Fruit fly (Drosophila melanogaster) whole organism, wandering third instar larva: Measurements from ENCODE around the gene CG43136.

Experiments used
- Abd-B ChIP-seq: fragments of >200 bp; optimal IDR thresholded peaks from 2 replicates; lab custom pipeline; 2017; ENCODE audit warnings: missing biosample characterization, missing genetic modification characterization
- CG32264 ChIP-seq: fragments of 200-800 bp; sonication (Bioruptor generic); optimal IDR thresholded peaks from 2 replicates; lab custom pipeline; 2016; ENCODE audit warnings: missing biosample characterization, missing genetic modification characterization
- CG9705 ChIP-seq: fragments of 200-800 bp; sonication (Bioruptor generic); optimal IDR thresholded peaks from 2 replicates; lab custom pipeline; 2018; ENCODE audit warnings: missing biosample characterization, mild to moderate bottlenecking, missing genetic modification characterization
- CrebA ChIP-seq: fragments of 200-800 bp; sonication (Bioruptor generic); optimal IDR thresholded peaks from 2 replicates; lab custom pipeline; 2016; ENCODE audit warnings: missing biosample characterization, mild to moderate bottlenecking, missing genetic modification characterization, borderline replicate concordance
- Dfd ChIP-seq: fragments of >200 bp; optimal IDR thresholded peaks from 2 replicates; lab custom pipeline; 2017; ENCODE audit warnings: missing biosample characterization, missing genetic modification characterization
- Dif ChIP-seq: fragments of 200-275, 200-300 bp; sonication (Bioruptor generic); optimal IDR thresholded peaks from 2 replicates; lab custom pipeline; 2018; ENCODE audit warnings: missing biosample characterization, missing genetic modification characterization; ENCODE audit not compliant: partially characterized antibody
- GATAd ChIP-seq: sonication (Bioruptor generic); optimal IDR thresholded peaks from 2 replicates; lab custom pipeline; 2016; ENCODE audit warnings: missing biosample characterization, missing genetic modification characterization
- HLH106 ChIP-seq: fragments of 200-800 bp; optimal IDR thresholded peaks from 3 replicates; lab custom pipeline; 2019; ENCODE audit warnings: missing biosample characterization, mild to moderate bottlenecking, missing genetic modification characterization, moderate library complexity
- Hnf4 ChIP-seq: fragments of 200-800 bp; sonication (Bioruptor generic); optimal IDR thresholded peaks from 2 replicates; lab custom pipeline; 2016; ENCODE audit warnings: missing biosample characterization, mild to moderate bottlenecking, missing genetic modification characterization
- Hr78 ChIP-seq: fragments of >200 bp; optimal IDR thresholded peaks from 2 replicates; lab custom pipeline; 2017; ENCODE audit warnings: missing biosample characterization, missing genetic modification characterization
- Hr83 ChIP-seq: fragments of 200-300 bp; sonication (Bioruptor generic); optimal IDR thresholded peaks from 2 replicates; lab custom pipeline; 2016; ENCODE audit warnings: missing biosample characterization, mild to moderate bottlenecking, missing genetic modification characterization, moderate library complexity; ENCODE audit not compliant: poor library complexity, severe bottlenecking
- Jra ChIP-seq: sonication (Bioruptor generic); optimal IDR thresholded peaks from 2 replicates; lab custom pipeline; 2016; ENCODE audit warnings: missing biosample characterization, missing genetic modification characterization
- Mio ChIP-seq: sonication (Bioruptor generic); optimal IDR thresholded peaks from 2 replicates; lab custom pipeline; 2016; ENCODE audit warnings: missing biosample characterization, missing genetic modification characterization
- Myc ChIP-seq: fragments of >200 bp; optimal IDR thresholded peaks from 2 replicates; lab custom pipeline; 2017
- N ChIP-seq: fragments of >200 bp; optimal IDR thresholded peaks from 2 replicates; lab custom pipeline; 2018; ENCODE audit warnings: missing biosample characterization, missing external identifiers, missing genetic modification characterization
- OdsH ChIP-seq: fragments of 200-800 bp; sonication (Bioruptor generic); optimal IDR thresholded peaks from 2 replicates; lab custom pipeline; 2016; ENCODE audit warnings: missing biosample characterization, mild to moderate bottlenecking, missing genetic modification characterization
- Rel ChIP-seq, 2 experiments: fragments of 200-800 bp; sonication (Bioruptor generic) in 1 of 2; optimal IDR thresholded peaks; 2 replicates in 1 of 2; 3 replicates in 1 of 2; lab custom pipeline; 2016 to 2019; ENCODE audit warnings: mild to moderate bottlenecking in 2 of 2, missing biosample characterization in 2 of 2, missing genetic modification characterization in 2 of 2, moderate library complexity in 1 of 2
- Sp1 ChIP-seq: fragments of 200-800 bp; sonication (Bioruptor generic); optimal IDR thresholded peaks from 3 replicates; lab custom pipeline; 2019; ENCODE audit warnings: missing biosample characterization, mild to moderate bottlenecking, missing genetic modification characterization, moderate library complexity
- Vsx2 ChIP-seq: fragments of 200-300, 225-300 bp; sonication (Bioruptor generic); optimal IDR thresholded peaks from 2 replicates; lab custom pipeline; 2018; ENCODE audit warnings: missing biosample characterization, missing genetic modification characterization; ENCODE audit not compliant: partially characterized antibody
- br ChIP-seq: fragments of 200-800 bp; sonication (Bioruptor generic); optimal IDR thresholded peaks from 2 replicates; lab custom pipeline; 2016; ENCODE audit warnings: missing biosample characterization, missing genetic modification characterization
- dl ChIP-seq, 2 experiments: fragments of 175-275, 200-275 bp in 1 of 2; fragments of 200-275 bp in 1 of 2; sonication (Bioruptor generic); optimal IDR thresholded peaks; lab custom pipeline; 2018; ENCODE audit warnings: mild to moderate bottlenecking in 2 of 2, missing biosample characterization in 2 of 2, missing genetic modification characterization in 2 of 2, moderate library complexity in 2 of 2; ENCODE audit not compliant: partially characterized antibody in 2 of 2, insufficient read depth in 1 of 2
- dmrt93B ChIP-seq: fragments of 200-800 bp; sonication (Bioruptor generic); optimal IDR thresholded peaks from 2 replicates; lab custom pipeline; 2018; ENCODE audit warnings: missing biosample characterization, mild to moderate bottlenecking, missing genetic modification characterization
- dsf ChIP-seq: sonication (Bioruptor generic); optimal IDR thresholded peaks from 2 replicates; lab custom pipeline; 2016; ENCODE audit warnings: missing biosample characterization, missing genetic modification characterization, borderline replicate concordance
- ey ChIP-seq: fragments of 200-800 bp; sonication (Bioruptor generic); optimal IDR thresholded peaks from 2 replicates; lab custom pipeline; 2016; ENCODE audit warnings: missing biosample characterization, missing genetic modification characterization
- fru ChIP-seq: fragments of 200-800 bp; sonication (Bioruptor generic); optimal IDR thresholded peaks from 3 replicates; lab custom pipeline; 2016; ENCODE audit warnings: missing biosample characterization, mild to moderate bottlenecking, missing genetic modification characterization
- lola ChIP-seq: fragments of >200 bp; optimal IDR thresholded peaks from 2 replicates; lab custom pipeline; 2017; ENCODE audit warnings: missing biosample characterization, missing genetic modification characterization
- pan ChIP-seq: fragments of >200 bp; optimal IDR thresholded peaks from 2 replicates; lab custom pipeline; 2017
- psq ChIP-seq: fragments of 200-800 bp; sonication (Bioruptor generic); optimal IDR thresholded peaks from 3 replicates; lab custom pipeline; 2017; ENCODE audit warnings: missing biosample characterization, mild to moderate bottlenecking, missing genetic modification characterization, moderate library complexity
- rgr ChIP-seq: fragments of 200-800 bp; sonication (Bioruptor generic); optimal IDR thresholded peaks from 3 replicates; lab custom pipeline; 2016; ENCODE audit warnings: missing biosample characterization, mild to moderate bottlenecking, missing genetic modification characterization
- sage ChIP-seq: fragments of 200-800 bp; sonication (Bioruptor generic); optimal IDR thresholded peaks from 2 replicates; lab custom pipeline; 2016; ENCODE audit warnings: missing biosample characterization, mild to moderate bottlenecking, missing genetic modification characterization
- sv ChIP-seq: fragments of 200-800 bp; sonication (Bioruptor generic); optimal IDR thresholded peaks from 3 replicates; lab custom pipeline; 2016; ENCODE audit warnings: missing biosample characterization, missing genetic modification characterization
- tai ChIP-seq: sonication (Bioruptor generic); optimal IDR thresholded peaks from 2 replicates; lab custom pipeline; 2016; ENCODE audit warnings: missing biosample characterization, missing genetic modification characterization
- usp ChIP-seq: fragments of >200 bp; optimal IDR thresholded peaks from 2 replicates; lab custom pipeline; 2017; ENCODE audit warnings: missing biosample characterization, missing genetic modification characterization
- woc ChIP-seq: sonication (Bioruptor generic); optimal IDR thresholded peaks from 2 replicates; lab custom pipeline; 2016; ENCODE audit warnings: missing biosample characterization, mild to moderate bottlenecking, missing genetic modification characterization

The CG43136 gene

DNA sequence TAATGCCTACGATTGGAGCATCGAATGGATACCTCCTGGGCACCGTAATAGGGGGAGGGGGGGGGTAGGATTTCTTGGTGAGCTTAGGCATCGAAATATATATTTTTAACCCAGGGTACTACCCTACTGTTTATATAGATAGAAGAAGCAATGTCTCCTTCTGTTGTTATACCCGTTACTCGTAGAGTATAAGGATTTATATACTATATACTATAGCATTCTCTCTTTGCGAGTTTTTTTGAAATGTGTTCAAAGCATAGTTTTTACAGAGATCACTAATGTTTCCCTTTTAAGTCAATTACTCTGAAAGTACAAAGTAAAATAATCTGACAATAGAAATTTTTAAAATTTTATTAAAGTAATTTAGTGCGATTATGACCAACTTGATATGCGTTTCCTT is at the start of gene CG43136:
Gene CG43136, plus strand, starts transcription at position 301 of the 400 bp plus-strand sequence.
- TF ChIP-seq CrebA (GFP tag; lab: Kevin White, UChicago) (no peak), dl (GFP tag; optimal IDR thresholded peaks at IDR 0.05; lab: Kevin White, UChicago; ENCODE audit: insufficient read depth in 1 of 2, partially characterized antibody in 2 of 2) (no peak)

DNA sequence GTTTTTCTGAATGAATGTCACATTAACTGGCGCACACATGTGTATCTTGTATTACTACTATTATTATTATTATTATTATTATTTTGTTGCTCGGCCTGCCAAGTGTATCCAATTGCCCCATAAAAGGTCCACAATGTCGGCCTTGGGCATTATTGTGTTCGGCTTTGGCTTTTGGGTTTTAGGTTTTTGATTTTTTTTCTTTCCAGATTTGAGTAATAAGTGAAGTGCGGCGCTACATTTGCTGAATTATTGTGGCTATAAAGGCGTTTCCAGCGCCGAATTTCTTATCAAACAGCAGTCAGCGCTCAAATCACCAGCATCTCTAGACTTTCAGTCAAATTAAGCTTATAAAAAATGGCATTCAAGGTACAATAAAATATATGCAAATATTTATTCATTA is 49.2 kb upstream of the CG43136 start, which contains the start of gene Cpr5C:
Gene Cpr5C, plus strand, starts transcription at position 301 of the 400 bp plus-strand sequence.
- TF ChIP-seq CG9705 (GFP tag; lab: Kevin White, UChicago), result no peak
- no peak for TF ChIP-seq OdsH
- no peak for TF ChIP-seq pan
- no peak for TF ChIP-seq Rel (GFP tag; optimal IDR thresholded peaks at IDR 0.05; lab: Kevin White, UChicago)
- no peak for TF ChIP-seq Rel (tag; optimal IDR thresholded peaks at IDR 0.05; lab: Kevin White, UChicago)
- TF ChIP-seq psq, result no peak
- no peak for TF ChIP-seq woc (GFP tag; lab: Kevin White, UChicago)
- TF ChIP-seq dmrt93B (GFP tag; lab: Kevin White, UChicago), result no peak
- no peak for TF ChIP-seq Sp1 (GFP tag; lab: Kevin White, UChicago)
- TF ChIP-seq, all 38 proteins: peak for 0

- no peak for TF ChIP-seq Hnf4
- TF ChIP-seq dsf (GFP tag; lab: Kevin White, UChicago), result no peak
- TF ChIP-seq psq, result no peak
- TF ChIP-seq Jra (GFP tag; lab: Kevin White, UChicago), result no peak
- TF ChIP-seq Hr83, result no peak
These were observed 44.9 kb upstream of the CG43136 start, which contains the start of gene Prosbeta2R1 for dm6 chrX:5808654-5809053. Prosbeta2R1 (plus strand) TSS chrX:5808954.

DNA sequence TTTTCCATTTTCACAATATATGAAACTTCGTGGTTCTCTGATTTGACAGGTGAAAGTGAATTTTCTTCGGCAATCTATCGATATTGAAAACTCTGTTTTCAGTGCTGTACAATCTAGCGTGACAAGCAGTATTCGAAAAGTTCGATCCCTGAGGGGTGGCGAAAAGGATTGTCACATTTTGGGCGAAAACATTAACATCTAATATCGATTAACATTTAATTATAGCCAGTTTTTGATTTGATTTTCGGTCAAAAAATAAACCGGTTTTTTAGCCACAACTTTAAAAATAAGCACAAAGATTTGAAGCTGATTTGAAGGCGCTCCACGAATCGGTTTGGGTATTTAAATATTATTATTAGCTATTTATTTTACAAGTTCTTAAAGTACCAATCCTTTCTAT is 40.7 kb upstream of the CG43136 start, which contains the start of gene CG44329:
Gene CG44329, minus strand, starts transcription at position 101 of the 400 bp plus-strand sequence.
- TF ChIP-seq OdsH, result no peak
- TF ChIP-seq Sp1 (GFP tag; lab: Kevin White, UChicago), result no peak
- TF ChIP-seq Mio (GFP tag; lab: Kevin White, UChicago), result no peak
- no peak for TF ChIP-seq Hr78
- no peak for TF ChIP-seq tai
- TF ChIP-seq Dfd (GFP tag; lab: Kevin White, UChicago), result no peak
- no peak for TF ChIP-seq HLH106 (tag; lab: Kevin White, UChicago)
- no peak for TF ChIP-seq usp (GFP tag; lab: Kevin White, UChicago)
- no peak for TF ChIP-seq CG9705 (GFP tag; lab: Kevin White, UChicago)
- TF ChIP-seq dmrt93B (GFP tag; lab: Kevin White, UChicago), result no peak
- no peak for TF ChIP-seq rgr (GFP tag; lab: Kevin White, UChicago)
- TF ChIP-seq Myc (lab: Kevin White, UChicago), result no peak
- no peak for TF ChIP-seq br (GFP tag; lab: Kevin White, UChicago)
- TF ChIP-seq GATAd (GFP tag; lab: Kevin White, UChicago), result no peak
- no peak for TF ChIP-seq ey (GFP tag; lab: Kevin White, UChicago)
- TF ChIP-seq sage (GFP tag; lab: Kevin White, UChicago), result no peak
- TF ChIP-seq N (GFP tag; lab: Kevin White, UChicago), result no peak
- TF ChIP-seq Abd-B (GFP tag; lab: Kevin White, UChicago), result no peak
- TF ChIP-seq Dif (GFP tag; lab: Kevin White, UChicago), result no peak
- TF ChIP-seq lola (GFP tag; lab: Kevin White, UChicago), result no peak

dm6 chrX:5815720-5816119 is 37.8 kb upstream of the CG43136 start, which contains the start of gene AgmNAT:
AgmNAT (minus strand) TSS chrX:5815820.
- no peak for TF ChIP-seq lola (GFP tag; lab: Kevin White, UChicago)
- TF ChIP-seq dsf (GFP tag; lab: Kevin White, UChicago), result no peak
- TF ChIP-seq Vsx2 (GFP tag; lab: Kevin White, UChicago), result no peak
- no peak for TF ChIP-seq CG32264 (GFP tag; lab: Kevin White, UChicago)
- no peak for TF ChIP-seq Hnf4
- no peak for TF ChIP-seq dl (GFP tag; optimal IDR thresholded peaks at IDR 0.05; lab: Kevin White, UChicago; ENCODE audit: insufficient read depth in 1 of 2, partially characterized antibody in 2 of 2)
- TF ChIP-seq tai, result no peak
- no peak for TF ChIP-seq sv
- TF ChIP-seq Dfd (GFP tag; lab: Kevin White, UChicago), result no peak
- no peak for TF ChIP-seq Abd-B (GFP tag; lab: Kevin White, UChicago)
- no peak for TF ChIP-seq OdsH
- TF ChIP-seq fru (GFP tag; lab: Kevin White, UChicago), result no peak
- TF ChIP-seq, all 38 proteins: peak for 0
